Worm (Caenorhabditis elegans) whole organism, early embryonic: ENCODE data around the gene F14E5.8.

Source experiments
- B0310.2 ChIP-seq: sonication (generic microtip); optimal IDR thresholded peaks from 2 replicates; lab custom pipeline; 2016; ENCODE audit warnings: mild to moderate bottlenecking, missing genetic modification characterization, missing compliant biosample characterization
- F13C5.2 ChIP-seq: sonication (generic microtip); optimal IDR thresholded peaks from 2 replicates; lab custom pipeline; 2017; ENCODE audit warnings: mild to moderate bottlenecking, missing genetic modification characterization, inconsistent platforms, missing compliant biosample characterization
- ama-1 ChIP-seq: fragments of 150-350 bp; optimal IDR thresholded peaks from 2 replicates; lab custom pipeline; 2014
- flt-1 ChIP-seq: fragments of 200-800 bp; sonication (Bioruptor generic); IDR thresholded peaks from 2 replicates; pipeline ENCODE4 v1.3.6; 2022; ENCODE audit warnings: missing genetic modification characterization, missing compliant biosample characterization
- hmg-4 ChIP-seq: fragments of 200-800 bp; sonication (Bioruptor generic); optimal IDR thresholded peaks from 2 replicates; lab custom pipeline; 2018; ENCODE audit warnings: mild to moderate bottlenecking, missing genetic modification characterization, missing compliant biosample characterization
- sea-1 ChIP-seq: fragments of 200-800 bp; sonication (Bioruptor generic); conservative IDR thresholded peaks from 2 replicates; pipeline ENCODE4 v1.3.6; 2022; ENCODE audit warnings: missing genetic modification characterization, missing compliant biosample characterization
- tbx-11 ChIP-seq: fragments of 200-800 bp; sonication (Bioruptor generic); IDR thresholded peaks from 2 replicates; pipeline ENCODE4 v1.3.6; 2022; ENCODE audit warnings: missing genetic modification characterization, missing compliant biosample characterization
- tbx-37 ChIP-seq: fragments of 200-800 bp; sonication (Bioruptor generic); conservative IDR thresholded peaks from 2 replicates; pipeline ENCODE4 v1.3.6; 2022; ENCODE audit warnings: missing genetic modification reagents, missing genetic modification characterization, missing compliant biosample characterization

DNA sequence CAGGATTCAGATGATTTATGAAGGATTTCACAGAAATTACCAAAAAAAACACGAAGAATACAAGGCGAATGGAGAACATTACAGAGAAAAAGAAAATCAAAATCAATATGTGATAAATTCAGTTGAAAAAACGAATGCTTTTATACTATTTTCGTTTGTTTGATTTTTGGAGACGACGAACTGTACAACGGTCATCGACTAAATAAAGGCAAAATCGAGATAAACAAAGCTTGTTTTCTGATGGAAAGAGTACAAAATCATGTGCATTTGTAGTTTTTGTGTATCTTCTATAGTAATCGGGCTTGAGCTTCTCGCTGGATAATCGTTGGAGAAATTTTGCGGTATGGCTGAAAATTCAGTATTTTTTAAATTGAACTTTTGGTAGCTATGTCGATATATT is 51.2 kb downstream of the F14E5.8 start, which contains the start of gene M05D6.8:
- TF ChIP-seq tbx-37 (no peak), ama-1 (lab: Kevin White, UChicago) (no peak), flt-1 (GFP tag; lab: Robert Waterston, UW) (no peak), F13C5.2 (tag; lab: Kevin White, UChicago) (no peak), sea-1 (GFP tag; lab: Robert Waterston, UW) (no peak), tbx-11 (GFP tag; lab: Robert Waterston, UW) (no peak), B0310.2 (tag; lab: Kevin White, UChicago) (no peak), hmg-4 (GFP tag; lab: Kevin White, UChicago) (no peak)
